Fruit fly (Drosophila melanogaster) whole organism, adult: ENCODE data around the gene CG43993.

Experiments
- CG14711 ChIP-seq: fragments of 200-800 bp; sonication (Bioruptor generic); optimal IDR thresholded peaks from 2 replicates; lab custom pipeline; 2018; ENCODE audit warnings: missing biosample characterization, mild to moderate bottlenecking, missing genetic modification characterization, moderate library complexity
- CG5204 ChIP-seq: fragments of 200-800 bp; sonication (Bioruptor generic); optimal IDR thresholded peaks from 2 replicates; lab custom pipeline; 2016; ENCODE audit warnings: missing biosample characterization, missing genetic modification characterization
- CG7101 ChIP-seq: fragments of 200-800 bp; sonication (Bioruptor generic); optimal IDR thresholded peaks from 2 replicates; lab custom pipeline; 2018; ENCODE audit warnings: missing biosample characterization, mild to moderate bottlenecking, missing genetic modification characterization, moderate library complexity
- Clk ChIP-seq: fragments of 200-800 bp; sonication (Bioruptor generic); optimal IDR thresholded peaks from 2 replicates; lab custom pipeline; 2017; ENCODE audit warnings: missing biosample characterization, missing genetic modification characterization
- Mnt ChIP-seq: fragments of 200-800 bp; sonication (Bioruptor generic); optimal IDR thresholded peaks from 2 replicates; lab custom pipeline; 2016; ENCODE audit warnings: missing biosample characterization, mild to moderate bottlenecking, missing genetic modification characterization

DNA sequence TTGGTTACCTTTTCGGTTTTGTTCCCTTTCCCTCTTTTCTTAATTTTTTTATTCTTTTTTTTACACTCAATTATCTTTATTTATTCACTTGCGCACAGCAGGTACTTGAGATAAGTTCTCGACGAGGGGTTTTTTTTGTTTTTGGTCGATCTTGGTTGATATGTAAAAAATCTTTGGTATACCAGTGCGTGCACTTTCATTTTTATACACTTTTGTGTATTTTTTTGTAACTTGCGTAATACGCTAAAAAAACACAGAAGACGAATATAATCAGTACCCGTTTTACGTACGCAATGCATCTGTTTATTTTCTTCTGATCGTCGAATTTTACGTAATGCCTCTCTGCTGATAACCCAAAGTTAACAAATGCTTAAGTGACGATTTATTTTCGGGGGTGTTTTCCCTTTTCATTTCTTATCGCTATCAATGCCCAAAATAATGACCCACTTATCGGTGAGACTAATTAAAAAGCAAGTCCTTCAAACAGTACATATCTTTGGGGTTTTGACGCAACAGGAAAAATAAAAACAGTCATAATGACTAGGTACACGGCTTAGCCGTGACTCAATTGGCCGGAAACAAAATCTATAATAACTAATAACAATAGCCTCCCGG, 47.1 kb downstream of the CG43993 start:
- TF ChIP-seq Clk (no peak), CG5204 (no peak), CG14711 (tag; lab: Kevin White, UChicago) (no peak), CG7101 (tag; lab: Kevin White, UChicago) (no peak), Mnt (GFP tag; lab: Kevin White, UChicago) (no peak)
